Fruit fly (Drosophila melanogaster) whole organism, embryonic: ENCODE results near the gene ct.
A peak's percentile ranks its signal among the peaks of the same experiment; 100 is the strongest.

ENCODE experiments used
- ATbp ChIP-seq: fragments of 200-800 bp; sonication (Bioruptor generic); optimal IDR thresholded peaks from 2 replicates; lab custom pipeline; 2017; ENCODE audit warnings: missing biosample characterization, mild to moderate bottlenecking, missing genetic modification characterization, missing genetic modification reagents
- Asciz ChIP-seq: fragments of 200-800 bp; sonication (Bioruptor generic); optimal IDR thresholded peaks from 2 replicates; lab custom pipeline; 2017; ENCODE audit warnings: missing biosample characterization, mild to moderate bottlenecking, missing genetic modification characterization, missing genetic modification reagents
- CG10147 ChIP-seq: fragments of 200-800 bp; sonication (Bioruptor generic); optimal IDR thresholded peaks from 2 replicates; lab custom pipeline; 2019; ENCODE audit warnings: missing biosample characterization, mild to moderate bottlenecking, missing genetic modification characterization, moderate library complexity
- CG11093 ChIP-seq: fragments of 200-800 bp; sonication (Bioruptor generic); IDR thresholded peaks from 3 replicates; pipeline ENCODE4 v1.3.6; 2022; ENCODE audit warnings: missing biosample characterization, missing genetic modification characterization
- CG12299 ChIP-seq: fragments of 200-800 bp; sonication (Bioruptor generic); optimal IDR thresholded peaks from 2 replicates; lab custom pipeline; 2018; ENCODE audit warnings: missing biosample characterization, mild to moderate bottlenecking, missing genetic modification characterization
- CG13287 ChIP-seq: fragments of 200-800 bp; sonication (Bioruptor generic); IDR thresholded peaks from 2 replicates; pipeline ENCODE4 v1.3.6; 2022; ENCODE audit warnings: missing biosample characterization, missing genetic modification characterization; ENCODE audit not compliant: partially characterized antibody
- CG14860 ChIP-seq: fragments of 200-800 bp; sonication (Bioruptor generic); IDR thresholded peaks from 3 replicates; pipeline ENCODE4 v1.3.6; 2022; ENCODE audit warnings: missing biosample characterization, missing genetic modification characterization; ENCODE audit not compliant: partially characterized antibody
- CG16813 ChIP-seq: fragments of 200-800 bp; sonication (Bioruptor generic); IDR thresholded peaks from 3 replicates; pipeline ENCODE4 v1.3.6; 2022; ENCODE audit warnings: missing biosample characterization, missing genetic modification characterization; ENCODE audit not compliant: partially characterized antibody
- CG16815 ChIP-seq: fragments of 200-800 bp; sonication (Bioruptor generic); optimal IDR thresholded peaks from 3 replicates; lab custom pipeline; 2017; ENCODE audit warnings: missing biosample characterization, mild to moderate bottlenecking, missing genetic modification characterization
- CG17186 ChIP-seq: fragments of 200-800 bp; sonication (Bioruptor generic); optimal IDR thresholded peaks from 3 replicates; lab custom pipeline; 2017; ENCODE audit warnings: missing biosample characterization, missing genetic modification reagents, missing genetic modification characterization
- CG2116 ChIP-seq: fragments of 200-800 bp; sonication (Bioruptor generic); optimal IDR thresholded peaks from 3 replicates; lab custom pipeline; 2018; ENCODE audit warnings: missing biosample characterization, mild to moderate bottlenecking, missing genetic modification characterization
- CG2202 ChIP-seq: fragments of 200-800 bp; sonication (Bioruptor generic); optimal IDR thresholded peaks from 2 replicates; lab custom pipeline; 2018; ENCODE audit warnings: missing biosample characterization, mild to moderate bottlenecking, missing genetic modification characterization
- CG3407 ChIP-seq: fragments of 200-800 bp; sonication (Bioruptor generic); optimal IDR thresholded peaks from 2 replicates; lab custom pipeline; 2018; ENCODE audit warnings: missing biosample characterization, mild to moderate bottlenecking, missing genetic modification characterization
- CG6654 ChIP-seq: fragments of 200-800 bp; sonication (Bioruptor generic); optimal IDR thresholded peaks from 2 replicates; lab custom pipeline; 2017; ENCODE audit warnings: missing biosample characterization, mild to moderate bottlenecking, missing genetic modification characterization
- CG6765 ChIP-seq: fragments of 200-800 bp; sonication (Bioruptor generic); optimal IDR thresholded peaks from 3 replicates; lab custom pipeline; 2017; ENCODE audit warnings: missing biosample characterization, mild to moderate bottlenecking, missing genetic modification characterization
- CG6813 ChIP-seq: fragments of 200-800 bp; sonication (Bioruptor generic); optimal IDR thresholded peaks from 2 replicates; lab custom pipeline; 2017; ENCODE audit warnings: missing biosample characterization, missing genetic modification characterization, mild to moderate bottlenecking, moderate library complexity, missing genetic modification reagents
- CG7271 ChIP-seq: fragments of 200-800 bp; sonication (Bioruptor generic); optimal IDR thresholded peaks from 2 replicates; lab custom pipeline; 2018; ENCODE audit warnings: missing biosample characterization, mild to moderate bottlenecking, missing genetic modification characterization, moderate library complexity
- CG9727 ChIP-seq: fragments of 200-800 bp; sonication (Bioruptor generic); optimal IDR thresholded peaks from 3 replicates; lab custom pipeline; 2017; ENCODE audit warnings: missing biosample characterization, mild to moderate bottlenecking, missing genetic modification characterization
- Chrac-16 ChIP-seq: fragments of 200-800 bp; sonication (Bioruptor generic); optimal IDR thresholded peaks from 3 replicates; lab custom pipeline; 2016; ENCODE audit warnings: missing biosample characterization, missing genetic modification characterization
- CkIIα-i1 ChIP-seq: fragments of 200-800 bp; sonication (Bioruptor generic); IDR thresholded peaks from 2 replicates; pipeline ENCODE4 v1.3.6; 2022; ENCODE audit warnings: missing biosample characterization, missing genetic modification characterization
- HHEX ChIP-seq: fragments of 200-800 bp; sonication (Bioruptor generic); optimal IDR thresholded peaks from 3 replicates; lab custom pipeline; 2017; ENCODE audit warnings: missing biosample characterization, mild to moderate bottlenecking, missing genetic modification characterization, missing genetic modification reagents
- Meics ChIP-seq: fragments of 200-800 bp; sonication (Bioruptor generic); optimal IDR thresholded peaks from 2 replicates; lab custom pipeline; 2017; ENCODE audit warnings: missing biosample characterization, mild to moderate bottlenecking, missing genetic modification characterization
- NC2α ChIP-seq: fragments of 200-800 bp; sonication (Bioruptor generic); optimal IDR thresholded peaks from 2 replicates; lab custom pipeline; 2016; ENCODE audit warnings: missing biosample characterization, missing genetic modification characterization
- Neu2 ChIP-seq: fragments of 200-800 bp; sonication (Bioruptor generic); optimal IDR thresholded peaks from 3 replicates; lab custom pipeline; 2016; ENCODE audit warnings: missing biosample characterization, missing genetic modification characterization, borderline replicate concordance
- Nf-YA ChIP-seq: fragments of 200-800 bp; sonication (Bioruptor generic); IDR thresholded peaks from 2 replicates; pipeline ENCODE4 v1.3.6; 2022; ENCODE audit warnings: missing biosample characterization, missing genetic modification characterization
- Ptx1 ChIP-seq: fragments of 200-800 bp; sonication (Bioruptor generic); IDR thresholded peaks from 2 replicates; pipeline ENCODE4 v1.3.6; 2022; ENCODE audit warnings: missing biosample characterization, missing genetic modification characterization
- Ravus ChIP-seq: fragments of 200-800 bp; sonication (Bioruptor generic); IDR thresholded peaks from 2 replicates; pipeline ENCODE4 v1.3.6; 2022; ENCODE audit warnings: missing biosample characterization, missing genetic modification characterization
- al ChIP-seq: fragments of 200-800 bp; sonication (Bioruptor generic); IDR thresholded peaks from 2 replicates; pipeline ENCODE4 v1.3.6; 2022; ENCODE audit warnings: missing biosample characterization, missing genetic modification characterization
- bbx ChIP-seq: fragments of 200-800 bp; sonication (Bioruptor generic); IDR thresholded peaks from 2 replicates; pipeline ENCODE4 v1.3.6; 2022; ENCODE audit warnings: missing biosample characterization, missing genetic modification characterization; ENCODE audit not compliant: partially characterized antibody
- bowl ChIP-seq: fragments of 200-800 bp; sonication (Bioruptor generic); IDR thresholded peaks from 2 replicates; pipeline ENCODE4 v1.3.6; 2022; ENCODE audit warnings: missing biosample characterization, missing genetic modification characterization
- cad ChIP-seq: fragments of >200 bp; optimal IDR thresholded peaks from 2 replicates; lab custom pipeline; 2017; ENCODE audit warnings: missing biosample characterization, missing genetic modification characterization
- cg ChIP-seq: fragments of 200-800 bp; sonication (Bioruptor generic); optimal IDR thresholded peaks from 3 replicates; lab custom pipeline; 2019; ENCODE audit warnings: missing biosample characterization, mild to moderate bottlenecking, missing genetic modification characterization, moderate library complexity
- chinmo ChIP-seq: fragments of 200-800 bp; sonication (Bioruptor generic); IDR thresholded peaks from 4 replicates; pipeline ENCODE4 v1.3.6; 2022; ENCODE audit warnings: missing biosample characterization, missing genetic modification characterization; ENCODE audit not compliant: partially characterized antibody
- chn ChIP-seq: fragments of 200-800 bp; sonication (Bioruptor generic); optimal IDR thresholded peaks from 2 replicates; lab custom pipeline; 2016; ENCODE audit warnings: missing biosample characterization, missing genetic modification characterization
- fd102C ChIP-seq: fragments of 200-800 bp; sonication (Bioruptor generic); optimal IDR thresholded peaks from 2 replicates; lab custom pipeline; 2018; ENCODE audit warnings: missing biosample characterization, mild to moderate bottlenecking, missing genetic modification characterization, moderate library complexity
- insv ChIP-seq, 2 experiments: fragments of 200-800 bp; sonication (Bioruptor generic); optimal IDR thresholded peaks; 3 replicates each; lab custom pipeline; 2016 to 2018; ENCODE audit warnings: missing biosample characterization in 2 of 2, missing genetic modification characterization in 2 of 2
- jing ChIP-seq: fragments of 200-800 bp; sonication (Bioruptor generic); optimal IDR thresholded peaks from 2 replicates; lab custom pipeline; 2018; ENCODE audit warnings: missing biosample characterization, mild to moderate bottlenecking, missing genetic modification characterization
- nerfin-2 ChIP-seq: fragments of 200-800 bp; sonication (Bioruptor generic); IDR thresholded peaks from 2 replicates; pipeline ENCODE4 v1.3.6; 2022; ENCODE audit warnings: missing biosample characterization, missing genetic modification characterization; ENCODE audit not compliant: partially characterized antibody
- odd ChIP-seq: fragments of 200-800 bp; sonication (Bioruptor generic); optimal IDR thresholded peaks from 2 replicates; lab custom pipeline; 2017; ENCODE audit warnings: missing biosample characterization, mild to moderate bottlenecking, missing genetic modification characterization
- pzg ChIP-seq: fragments of 200-800 bp; sonication (Bioruptor generic); optimal IDR thresholded peaks from 3 replicates; lab custom pipeline; 2018; ENCODE audit warnings: missing biosample characterization, mild to moderate bottlenecking, missing genetic modification characterization, moderate library complexity
- repo ChIP-seq: fragments of 200-800 bp; sonication (Bioruptor generic); optimal IDR thresholded peaks from 2 replicates; lab custom pipeline; 2016; ENCODE audit warnings: missing biosample characterization, missing genetic modification characterization
- salm ChIP-seq: fragments of 200-800 bp; sonication (Bioruptor generic); optimal IDR thresholded peaks from 2 replicates; lab custom pipeline; 2018; ENCODE audit warnings: missing biosample characterization, mild to moderate bottlenecking, missing genetic modification characterization
- scrt ChIP-seq: fragments of 200-800 bp; sonication (Bioruptor generic); optimal IDR thresholded peaks from 2 replicates; lab custom pipeline; 2018; ENCODE audit warnings: missing biosample characterization, mild to moderate bottlenecking, missing genetic modification characterization, moderate library complexity
- slou ChIP-seq: fragments of 200-800 bp; sonication (Bioruptor generic); optimal IDR thresholded peaks from 3 replicates; lab custom pipeline; 2016; ENCODE audit warnings: missing biosample characterization, missing genetic modification characterization
- trh ChIP-seq: fragments of 200-800 bp; sonication (Bioruptor generic); optimal IDR thresholded peaks from 2 replicates; lab custom pipeline; 2016; ENCODE audit warnings: missing biosample characterization, missing genetic modification characterization
- tup ChIP-seq: fragments of 200-800 bp; sonication (Bioruptor generic); optimal IDR thresholded peaks from 2 replicates; lab custom pipeline; 2016; ENCODE audit warnings: missing biosample characterization, mild to moderate bottlenecking, missing genetic modification characterization, moderate library complexity

Gene ct

dm6 chrX:7696711-7697654 is 88.8 kb downstream of the ct start (continued):
- TF ChIP-seq chinmo (GFP tag; lab: Robert Waterston, UW) (peak; percentile 66; the same call in 1 of the 4 replicates), salm (tag; lab: Kevin White, UChicago) (peak; percentile 73), al (GFP tag; lab: Robert Waterston, UW) (peak; percentile 91), cg (GFP tag; lab: Kevin White, UChicago) (peak; percentile 70), CG9727 (GFP tag; lab: Kevin White, UChicago) (peak; percentile 90), CG12299 (tag; lab: Kevin White, UChicago) (peak; percentile 89), CG16815 (GFP tag; lab: Kevin White, UChicago) (peak; percentile 81), bbx (no peak), CkIIα-i1 (0 out of 2 replicates have a peak, but pooled peaks have one; percentile 23), jing (GFP tag; lab: Kevin White, UChicago) (peak; percentile 56), Chrac-16 (GFP tag; lab: Kevin White, UChicago) (peak; percentile 86), CG11093 (peak; percentile 74; the same call in 2 of the 3 replicates), cad (GFP tag; lab: Kevin White, UChicago) (no peak), bowl (GFP tag; lab: Robert Waterston, UW) (peak; percentile 47; the same call in 1 of the 2 replicates), insv (GFP tag; optimal IDR thresholded peaks at IDR 0.05; lab: Kevin White, UChicago) (peak in 1 of 2 experiments; percentile 73), CG7271 (tag; lab: Kevin White, UChicago) (no peak), scrt (peak; percentile 92), CG2116 (GFP tag; lab: Kevin White, UChicago) (peak; percentile 49), CG10147 (GFP tag; lab: Kevin White, UChicago) (peak; percentile 95), CG3407 (GFP tag; lab: Kevin White, UChicago) (peak; percentile 45), tup (GFP tag; lab: Kevin White, UChicago) (peak; percentile 79), trh (GFP tag; lab: Kevin White, UChicago) (no peak), fd102C (GFP tag; lab: Kevin White, UChicago) (no peak), odd (GFP tag; lab: Kevin White, UChicago) (peak; percentile 86), CG14860 (GFP tag; lab: Robert Waterston, UW) (no peak), Ptx1 (GFP tag; lab: Robert Waterston, UW) (peak; percentile 92), CG13287 (GFP tag; lab: Robert Waterston, UW) (peak; percentile 16; the same call in 1 of the 2 replicates), CG6765 (GFP tag; lab: Kevin White, UChicago) (peak; percentile 95), Nf-YA (GFP tag; lab: Robert Waterston, UW) (peak; percentile 68), NC2α (peak; percentile 29), slou (GFP tag; lab: Kevin White, UChicago) (peak; percentile 83), CG6813 (peak; percentile 91), ATbp (GFP tag; lab: Kevin White, UChicago) (peak; percentile 83), CG16813 (no peak), nerfin-2 (GFP tag; lab: Robert Waterston, UW) (no peak), Ravus (GFP tag; lab: Robert Waterston, UW) (peak; percentile 68), HHEX (GFP tag; lab: Kevin White, UChicago) (peak; percentile 95), CG6654 (GFP tag; lab: Kevin White, UChicago) (peak; percentile 59), CG17186 (GFP tag; lab: Kevin White, UChicago) (peak; percentile 12), chn (GFP tag; lab: Kevin White, UChicago) (peak; percentile 66), repo (GFP tag; lab: Kevin White, UChicago) (peak; percentile 48), Meics (GFP tag; lab: Kevin White, UChicago) (peak; percentile 96), Asciz (peak; percentile 73), pzg (GFP tag; lab: Kevin White, UChicago) (peak; percentile 8), CG2202 (tag; lab: Kevin White, UChicago) (peak; percentile 40), Neu2 (GFP tag; lab: Kevin White, UChicago) (no peak)
